Fruit fly (Drosophila melanogaster): ENCODE data around the gene Root.

- TF ChIP-seq fd96Ca (GFP tag; IDR thresholded peaks at IDR 0.05) (no peak), Snoo (tag; optimal IDR thresholded peaks at IDR 0.05) (no peak), CG12605 (GFP tag; IDR thresholded peaks at IDR 0.05) (no peak), Pif1A (GFP tag; optimal IDR thresholded peaks at IDR 0.05) (no peak), CG34367 (tag; optimal IDR thresholded peaks at IDR 0.05) (no peak), D1 (tag; optimal IDR thresholded peaks at IDR 0.05) (no peak), CG32121 (GFP tag; IDR thresholded peaks at IDR 0.05) (no peak), rn (GFP tag; IDR thresholded peaks at IDR 0.05) (no peak), CG8301 (tag; optimal IDR thresholded peaks at IDR 0.05) (no peak), CG4496 (GFP tag; IDR thresholded peaks at IDR 0.05) (peak; percentile 39; the same call in 1 of the 3 replicates), CG8159 (tag; optimal IDR thresholded peaks at IDR 0.05) (no peak)
Observed at dm6 chr3R:24169362-24169761, 56.3 kb downstream of the Root start, which contains the start of gene CG5510.
